Fruit fly (Drosophila melanogaster): ENCODE results near the gene CG14367.

The CG14367 gene

dm6 chr3R:13683624-13684568, 10.0 kb upstream of the CG14367 start, which contains the start of gene flfl:
Gene flfl (plus strand): TSS chr3R:13683921.
- peak; percentile 19 for TF ChIP-seq gl (tag; optimal IDR thresholded peaks at IDR 0.05)
- TF ChIP-seq CG9948 (tag; optimal IDR thresholded peaks at IDR 0.05), result no peak
- TF ChIP-seq EcR (GFP tag; optimal IDR thresholded peaks at IDR 0.05), result peak; percentile 34
- peak; percentile 13 for TF ChIP-seq CG8159 (tag; optimal IDR thresholded peaks at IDR 0.05)
- no peak for TF ChIP-seq CG32121 (GFP tag; IDR thresholded peaks at IDR 0.05)
- TF ChIP-seq CG15710 (tag; optimal IDR thresholded peaks at IDR 0.05), result no peak
- TF ChIP-seq CG34367 (tag; optimal IDR thresholded peaks at IDR 0.05), result no peak
- TF ChIP-seq fd96Ca (GFP tag; IDR thresholded peaks at IDR 0.05), result no peak
- TF ChIP-seq CG8301 (tag; optimal IDR thresholded peaks at IDR 0.05), result no peak
- no peak for TF ChIP-seq CG4496 (GFP tag; IDR thresholded peaks at IDR 0.05)

dm6 chr3R:13684569-13685402, 9.1 kb upstream of the CG14367 start:
- TF ChIP-seq Pif1A (GFP tag; optimal IDR thresholded peaks at IDR 0.05), result no peak
- peak; percentile 2 for TF ChIP-seq CG8159 (tag; optimal IDR thresholded peaks at IDR 0.05)
- no peak for TF ChIP-seq CG4496 (GFP tag; IDR thresholded peaks at IDR 0.05)
- peak; percentile 21 for TF ChIP-seq Pif1B (GFP tag; optimal IDR thresholded peaks at IDR 0.05)

dm6 chr3R:13685969-13686368, 7.9 kb upstream of the CG14367 start:
- TF ChIP-seq Pif1A (GFP tag; optimal IDR thresholded peaks at IDR 0.05), result no peak
- no peak for TF ChIP-seq CG10348 (GFP tag; IDR thresholded peaks at IDR 0.05)
- TF ChIP-seq CG17806 (tag; optimal IDR thresholded peaks at IDR 0.05), result no peak
- no peak for TF ChIP-seq CG13204 (GFP tag; optimal IDR thresholded peaks at IDR 0.05)
- no peak for TF ChIP-seq CG9948 (tag; optimal IDR thresholded peaks at IDR 0.05)
- no peak for TF ChIP-seq Ets98B (GFP tag; IDR thresholded peaks at IDR 0.05)
- TF ChIP-seq gl (tag; optimal IDR thresholded peaks at IDR 0.05), result no peak
- TF ChIP-seq Pif1B (GFP tag; optimal IDR thresholded peaks at IDR 0.05), result no peak
- no peak for TF ChIP-seq fd96Ca (GFP tag; IDR thresholded peaks at IDR 0.05)
- no peak for TF ChIP-seq rn (GFP tag; IDR thresholded peaks at IDR 0.05)
- TF ChIP-seq EcR (GFP tag; optimal IDR thresholded peaks at IDR 0.05), result no peak
- no peak for TF ChIP-seq D1 (tag; optimal IDR thresholded peaks at IDR 0.05)
- TF ChIP-seq CG14655 (GFP tag; optimal IDR thresholded peaks at IDR 0.05), result no peak
- TF ChIP-seq Snoo (tag; optimal IDR thresholded peaks at IDR 0.05), result no peak
- no peak for TF ChIP-seq CG34367 (tag; optimal IDR thresholded peaks at IDR 0.05)
- no peak for TF ChIP-seq CG32121 (GFP tag; IDR thresholded peaks at IDR 0.05)

- TF ChIP-seq CG34367 (tag; optimal IDR thresholded peaks at IDR 0.05), result peak; percentile 12
- TF ChIP-seq CG17806 (tag; optimal IDR thresholded peaks at IDR 0.05), result no peak
- peak; percentile 17 for TF ChIP-seq Pif1A (GFP tag; optimal IDR thresholded peaks at IDR 0.05)
- TF ChIP-seq CG8159 (tag; optimal IDR thresholded peaks at IDR 0.05), result no peak
- TF ChIP-seq Ets98B (GFP tag; IDR thresholded peaks at IDR 0.05), result peak; percentile 54; the same call in 1 of the 2 replicates
- TF ChIP-seq CG12605 (GFP tag; IDR thresholded peaks at IDR 0.05), result no peak
- peak; percentile 67; the same call in 1 of the 3 replicates for TF ChIP-seq fd96Ca (GFP tag; IDR thresholded peaks at IDR 0.05)
- no peak for TF ChIP-seq gl (tag; optimal IDR thresholded peaks at IDR 0.05)
- TF ChIP-seq CG9948 (tag; optimal IDR thresholded peaks at IDR 0.05), result no peak
- no peak for TF ChIP-seq CG14655 (GFP tag; optimal IDR thresholded peaks at IDR 0.05)
- TF ChIP-seq CG32121 (GFP tag; IDR thresholded peaks at IDR 0.05), result peak; percentile 23; the same call in 1 of the 2 replicates
- no peak for TF ChIP-seq CG13204 (GFP tag; optimal IDR thresholded peaks at IDR 0.05)
- no peak for TF ChIP-seq EcR (GFP tag; optimal IDR thresholded peaks at IDR 0.05)
- TF ChIP-seq CG8301 (tag; optimal IDR thresholded peaks at IDR 0.05), result no peak
- TF ChIP-seq CG15710 (tag; optimal IDR thresholded peaks at IDR 0.05), result no peak
- TF ChIP-seq Snoo (tag; optimal IDR thresholded peaks at IDR 0.05), result no peak
- no peak for TF ChIP-seq CG10348 (GFP tag; IDR thresholded peaks at IDR 0.05)
- TF ChIP-seq rn (GFP tag; IDR thresholded peaks at IDR 0.05), result no peak
- TF ChIP-seq CG4496 (GFP tag; IDR thresholded peaks at IDR 0.05), result peak; percentile 59; the same call in 1 of the 3 replicates
- no peak for TF ChIP-seq Pif1B (GFP tag; optimal IDR thresholded peaks at IDR 0.05)
- TF ChIP-seq D1 (tag; optimal IDR thresholded peaks at IDR 0.05), result no peak
These were observed 7.3 kb upstream of the CG14367 start, which contains the start of gene omd for dm6 chr3R:13686371-13687211. Gene omd (minus strand): TSS chr3R:13687210.

dm6 chr3R:13699350-13699749, 5.5 kb downstream of the CG14367 start:
- TF ChIP-seq Pif1B (GFP tag; optimal IDR thresholded peaks at IDR 0.05) (no peak), CG8301 (tag; optimal IDR thresholded peaks at IDR 0.05) (no peak), gl (tag; optimal IDR thresholded peaks at IDR 0.05) (no peak), CG12605 (GFP tag; IDR thresholded peaks at IDR 0.05) (no peak), CG34367 (tag; optimal IDR thresholded peaks at IDR 0.05) (no peak), rn (GFP tag; IDR thresholded peaks at IDR 0.05) (no peak)

Data from whole organism, pupa.